Worm (Caenorhabditis elegans): ENCODE measurements around the gene gpa-11.

gpa-11 gene

ce11 chrII:4229106-4229708 lies 17.8 kb upstream of the gpa-11 start, which contains the start of gene C16A11.3:
C16A11.3 (plus strand) TSS chrII:4229545.
- TF ChIP-seq med-1 (GFP tag; optimal IDR thresholded peaks at IDR 0.05; ENCODE audit: insufficient read depth) (no peak), klf-2 (GFP tag; conservative IDR thresholded peaks at IDR 0.05) (no peak), tab-1 (GFP tag; IDR thresholded peaks at IDR 0.05) (no peak), ref-1 (GFP tag; conservative IDR thresholded peaks at IDR 0.05) (no peak), T22C8.4 (GFP tag; IDR thresholded peaks at IDR 0.05) (no peak), flt-1 (GFP tag; IDR thresholded peaks at IDR 0.05) (no peak)

ce11 chrII:4230816-4231435 lies 16.1 kb upstream of the gpa-11 start, which contains the start of gene C16A11.10:
C16A11.10 (plus strand) TSS chrII:4231385.
- TF ChIP-seq cog-1 (tag; optimal IDR thresholded peaks at IDR 0.05) (no peak), ref-1 (GFP tag; conservative IDR thresholded peaks at IDR 0.05) (no peak), flt-1 (GFP tag; IDR thresholded peaks at IDR 0.05) (no peak), ztf-23 (GFP tag; IDR thresholded peaks at IDR 0.05) (no peak)

ce11 chrII:4235959-4236358 lies 11.0 kb upstream of the gpa-11 start, which contains the start of gene fbxc-43:
fbxc-43 (minus strand) TSS chrII:4235996.
- TF ChIP-seq med-1 (GFP tag; optimal IDR thresholded peaks at IDR 0.05; ENCODE audit: insufficient read depth), result no peak
- TF ChIP-seq ref-1 (GFP tag; conservative IDR thresholded peaks at IDR 0.05), result no peak
- no peak for TF ChIP-seq ztf-29 (GFP tag; IDR thresholded peaks at IDR 0.05)
- TF ChIP-seq tab-1 (GFP tag; IDR thresholded peaks at IDR 0.05), result no peak
- no peak for TF ChIP-seq T22C8.4 (GFP tag; IDR thresholded peaks at IDR 0.05)
- no peak for TF ChIP-seq cog-1 (tag; optimal IDR thresholded peaks at IDR 0.05)
- TF ChIP-seq flt-1 (GFP tag; IDR thresholded peaks at IDR 0.05), result no peak
- no peak for TF ChIP-seq ztf-23 (GFP tag; IDR thresholded peaks at IDR 0.05)
- TF ChIP-seq klf-2 (GFP tag; conservative IDR thresholded peaks at IDR 0.05), result no peak

ce11 chrII:4237701-4238214 lies 9.2 kb upstream of the gpa-11 start, which contains the start of the genes fbxc-44 and C16A11.2:
fbxc-44 (minus strand) TSS chrII:4237751.
C16A11.2 (plus strand) TSS chrII:4238203.
- peak; percentile 83 for TF ChIP-seq ztf-23 (GFP tag; IDR thresholded peaks at IDR 0.05)
- 0 out of 2 replicates have a peak, but pooled peaks have one; percentile 26 for TF ChIP-seq ref-1 (GFP tag; conservative IDR thresholded peaks at IDR 0.05)
- TF ChIP-seq cog-1 (tag; optimal IDR thresholded peaks at IDR 0.05), result peak; percentile 10
- peak; percentile 82 for TF ChIP-seq T22C8.4 (GFP tag; IDR thresholded peaks at IDR 0.05)
- peak; percentile 91 for TF ChIP-seq med-1 (GFP tag; optimal IDR thresholded peaks at IDR 0.05; ENCODE audit: insufficient read depth)
- peak; percentile 88 for TF ChIP-seq flt-1 (GFP tag; IDR thresholded peaks at IDR 0.05)
- peak; percentile 85 for TF ChIP-seq klf-2 (GFP tag; conservative IDR thresholded peaks at IDR 0.05)
- peak; percentile 80 for TF ChIP-seq ztf-29 (GFP tag; IDR thresholded peaks at IDR 0.05)
- peak; percentile 85 for TF ChIP-seq tab-1 (GFP tag; IDR thresholded peaks at IDR 0.05)

- TF ChIP-seq med-1 (GFP tag; optimal IDR thresholded peaks at IDR 0.05; ENCODE audit: insufficient read depth), result no peak
- no peak for TF ChIP-seq ztf-23 (GFP tag; IDR thresholded peaks at IDR 0.05)
- no peak for TF ChIP-seq tab-1 (GFP tag; IDR thresholded peaks at IDR 0.05)
- TF ChIP-seq klf-2 (GFP tag; conservative IDR thresholded peaks at IDR 0.05), result no peak
These were observed 8.0 kb upstream of the gpa-11 start for ce11 chrII:4238963-4239362.

ce11 chrII:4244959-4245358 lies 2.0 kb upstream of the gpa-11 start:
- TF ChIP-seq flt-1 (GFP tag; IDR thresholded peaks at IDR 0.05) (no peak), T22C8.4 (GFP tag; IDR thresholded peaks at IDR 0.05) (no peak), ztf-23 (GFP tag; IDR thresholded peaks at IDR 0.05) (no peak), cog-1 (tag; optimal IDR thresholded peaks at IDR 0.05) (no peak)

- peak; percentile 89 for TF ChIP-seq T22C8.4 (GFP tag; IDR thresholded peaks at IDR 0.05)
- no peak for TF ChIP-seq flt-1 (GFP tag; IDR thresholded peaks at IDR 0.05)
These were observed 9.6 kb downstream of the gpa-11 start, which contains the start of gene C16A11.7 for ce11 chrII:4256541-4257001. C16A11.7 (minus strand) TSS chrII:4256951.

- TF ChIP-seq flt-1 (GFP tag; IDR thresholded peaks at IDR 0.05), result no peak
- TF ChIP-seq T22C8.4 (GFP tag; IDR thresholded peaks at IDR 0.05), result no peak
- no peak for TF ChIP-seq ref-1 (GFP tag; conservative IDR thresholded peaks at IDR 0.05)
- no peak for TF ChIP-seq tab-1 (GFP tag; IDR thresholded peaks at IDR 0.05)
- no peak for TF ChIP-seq ztf-23 (GFP tag; IDR thresholded peaks at IDR 0.05)
- TF ChIP-seq klf-2 (GFP tag; conservative IDR thresholded peaks at IDR 0.05), result no peak
- TF ChIP-seq ztf-29 (GFP tag; IDR thresholded peaks at IDR 0.05), result no peak
- TF ChIP-seq med-1 (GFP tag; optimal IDR thresholded peaks at IDR 0.05; ENCODE audit: insufficient read depth), result no peak
These were observed 11.7 kb downstream of the gpa-11 start, which contains the start of gene clec-135 for ce11 chrII:4258683-4259082. clec-135 (minus strand) TSS chrII:4258783.

ce11 chrII:4267711-4268110 lies 20.7 kb downstream of the gpa-11 start:
- TF ChIP-seq klf-2 (GFP tag; conservative IDR thresholded peaks at IDR 0.05), result no peak
- no peak for TF ChIP-seq tab-1 (GFP tag; IDR thresholded peaks at IDR 0.05)
- TF ChIP-seq T22C8.4 (GFP tag; IDR thresholded peaks at IDR 0.05), result no peak
- no peak for TF ChIP-seq ztf-29 (GFP tag; IDR thresholded peaks at IDR 0.05)
- no peak for TF ChIP-seq ztf-23 (GFP tag; IDR thresholded peaks at IDR 0.05)
- no peak for TF ChIP-seq cog-1 (tag; optimal IDR thresholded peaks at IDR 0.05)
- TF ChIP-seq med-1 (GFP tag; optimal IDR thresholded peaks at IDR 0.05; ENCODE audit: insufficient read depth), result no peak
- no peak for TF ChIP-seq ref-1 (GFP tag; conservative IDR thresholded peaks at IDR 0.05)
- TF ChIP-seq flt-1 (GFP tag; IDR thresholded peaks at IDR 0.05), result no peak

Data from whole organism, midembryonic.